Worm (Caenorhabditis elegans) whole organism, early embryonic: ENCODE results near the gene C50E3.5.

ENCODE experiments used
- B0310.2 ChIP-seq: sonication (generic microtip); optimal IDR thresholded peaks from 2 replicates; lab custom pipeline; 2016; ENCODE audit warnings: mild to moderate bottlenecking, missing genetic modification characterization, missing compliant biosample characterization
- F13C5.2 ChIP-seq: sonication (generic microtip); optimal IDR thresholded peaks from 2 replicates; lab custom pipeline; 2017; ENCODE audit warnings: mild to moderate bottlenecking, missing genetic modification characterization, inconsistent platforms, missing compliant biosample characterization
- aly-1 ChIP-seq: sonication (generic microtip); optimal IDR thresholded peaks from 2 replicates; lab custom pipeline; 2016; ENCODE audit warnings: missing genetic modification characterization, missing compliant biosample characterization
- ama-1 ChIP-seq: fragments of 150-350 bp; optimal IDR thresholded peaks from 2 replicates; lab custom pipeline; 2014
- hmg-4 ChIP-seq: fragments of 200-800 bp; sonication (Bioruptor generic); optimal IDR thresholded peaks from 2 replicates; lab custom pipeline; 2018; ENCODE audit warnings: mild to moderate bottlenecking, missing genetic modification characterization, missing compliant biosample characterization
- hnd-1 ChIP-seq: sonication (generic microtip); optimal IDR thresholded peaks from 2 replicates; lab custom pipeline; 2016; ENCODE audit warnings: missing genetic modification characterization, missing compliant biosample characterization
- pes-1 ChIP-seq: fragments of 200-800 bp; sonication (Bioruptor generic); IDR thresholded peaks from 2 replicates; pipeline ENCODE4 v1.3.6; 2022; ENCODE audit warnings: missing genetic modification reagents, missing genetic modification characterization, missing compliant biosample characterization
- scrt-1 ChIP-seq: fragments of 200-800 bp; sonication (Bioruptor generic); IDR thresholded peaks from 2 replicates; pipeline ENCODE4 v1.3.6; 2022; ENCODE audit warnings: missing genetic modification characterization, missing compliant biosample characterization
- sea-1 ChIP-seq: fragments of 200-800 bp; sonication (Bioruptor generic); conservative IDR thresholded peaks from 2 replicates; pipeline ENCODE4 v1.3.6; 2022; ENCODE audit warnings: missing genetic modification characterization, missing compliant biosample characterization
- tra-4 ChIP-seq: sonication (generic microtip); optimal IDR thresholded peaks from 2 replicates; lab custom pipeline; 2017; ENCODE audit warnings: missing genetic modification characterization, missing compliant biosample characterization

DNA sequence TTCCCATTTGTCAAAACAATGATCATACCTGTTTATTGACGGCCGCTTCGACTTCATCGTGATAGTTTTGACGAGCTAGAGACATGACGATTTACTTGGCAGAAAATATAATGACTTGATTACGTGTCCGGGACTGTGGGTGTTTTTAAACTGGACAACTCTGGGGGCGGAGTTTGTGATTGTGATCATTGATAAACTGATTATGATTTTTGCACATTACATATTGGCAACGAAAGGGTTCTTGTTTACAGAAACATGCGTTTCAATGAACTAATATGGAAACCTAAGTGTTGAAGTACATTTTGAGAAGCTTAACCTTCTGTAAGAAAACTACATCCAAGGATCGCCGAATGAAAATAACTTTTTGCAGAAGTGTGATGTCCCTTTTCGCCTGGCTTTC lies 40.3 kb upstream of the C50E3.5 start, which contains the start of gene ftn-1:
- TF ChIP-seq ama-1: no peak
- no peak for TF ChIP-seq tra-4 (tag; lab: Kevin White, UChicago)
- TF ChIP-seq pes-1 (GFP tag; lab: Robert Waterston, UW): no peak
- no peak for TF ChIP-seq hmg-4 (GFP tag; lab: Kevin White, UChicago)
- TF ChIP-seq B0310.2 (tag; lab: Kevin White, UChicago): no peak
- TF ChIP-seq scrt-1 (GFP tag; lab: Robert Waterston, UW): no peak
- no peak for TF ChIP-seq sea-1
- no peak for TF ChIP-seq F13C5.2
- TF ChIP-seq aly-1 (tag; lab: Kevin White, UChicago): no peak
- TF ChIP-seq hnd-1 (tag; lab: Kevin White, UChicago): no peak
